Worm (Caenorhabditis elegans): ENCODE results near the gene col-20.

The col-20 gene

ce11 chrII:4856113-4856512 is 14.5 kb downstream of the col-20 start (continued):
- TF ChIP-seq nhr-25 (tag; optimal IDR thresholded peaks at IDR 0.05; ENCODE audit: borderline replicate concordance, insufficient read depth) = no peak
- TF ChIP-seq pha-4 (GFP tag; IDR thresholded peaks at IDR 0.05) = no peak
- TF ChIP-seq pha-4 (tag; optimal IDR thresholded peaks at IDR 0.05) = no peak
- TF ChIP-seq dve-1 (tag; optimal IDR thresholded peaks at IDR 0.05; ENCODE audit: insufficient read depth) = peak; percentile 48
- TF ChIP-seq ZK337.2 (GFP tag; IDR thresholded peaks at IDR 0.05) = no peak
- TF ChIP-seq nhr-11 (tag; optimal IDR thresholded peaks at IDR 0.05) = peak; percentile 17
- TF ChIP-seq arid-1 (GFP tag; conservative IDR thresholded peaks at IDR 0.05) = no peak

ce11 chrII:4855489-4855888 is 15.1 kb downstream of the col-20 start:
- TF ChIP-seq dmd-6 (GFP tag; IDR thresholded peaks at IDR 0.05) (0 out of 2 replicates have a peak, but pooled peaks have one; percentile 9), dpl-1 (GFP tag; optimal IDR thresholded peaks at IDR 0.05) (peak; percentile 13), ces-1 (GFP tag; optimal IDR thresholded peaks at IDR 0.05) (peak; percentile 48), gei-8 (GFP tag; optimal IDR thresholded peaks at IDR 0.05) (no peak), lir-3 (tag; optimal IDR thresholded peaks at IDR 0.05) (no peak), aha-1 (tag) (peak; percentile 90), tag-97 (GFP tag; IDR thresholded peaks at IDR 0.05) (0 out of 2 replicates have a peak, but pooled peaks have one; percentile 75)

- TF ChIP-seq daf-16 (GFP tag; optimal IDR thresholded peaks at IDR 0.05) = no peak
- peak; percentile 11 for TF ChIP-seq daf-16 (tag; optimal IDR thresholded peaks at IDR 0.05)
- TF ChIP-seq unc-62 (GFP tag; optimal IDR thresholded peaks at IDR 0.05 in 1 of 2) = peak in 1 of 2 experiments; percentile 60
- no peak for TF ChIP-seq unc-62 (tag; optimal IDR thresholded peaks at IDR 0.05)
- TF ChIP-seq unc-130 (GFP tag; optimal IDR thresholded peaks at IDR 0.05) = no peak
- TF ChIP-seq nhr-28 (tag; optimal IDR thresholded peaks at IDR 0.05) = peak; percentile 18
Measured at ce11 chrII:4854761-4855160, 15.8 kb downstream of the col-20 start.

- TF ChIP-seq saeg-2 (GFP tag; IDR thresholded peaks at IDR 0.05) (peak; percentile 91), ceh-32 (tag; optimal IDR thresholded peaks at IDR 0.05; ENCODE audit: poor library complexity) (peak; percentile 62), dmd-6 (GFP tag; IDR thresholded peaks at IDR 0.05) (peak; percentile 94), ZK337.2 (GFP tag; IDR thresholded peaks at IDR 0.05) (peak; percentile 56; the same call in 1 of the 2 replicates), mxl-3 (GFP tag; optimal IDR thresholded peaks at IDR 0.05) (peak; percentile 55), nhr-10 (tag; optimal IDR thresholded peaks at IDR 0.05) (no peak), Y75B8A.6 (GFP tag; IDR thresholded peaks at IDR 0.05) (no peak), fkh-10 (GFP tag; optimal IDR thresholded peaks at IDR 0.05) (peak; percentile 86), mdl-1 (tag; optimal IDR thresholded peaks at IDR 0.05) (peak in 1 of 2 experiments; percentile 51), zip-11 (GFP tag; IDR thresholded peaks at IDR 0.05) (no peak), lin-15B (tag; optimal IDR thresholded peaks at IDR 0.05) (peak; percentile 50), nhr-11 (tag; optimal IDR thresholded peaks at IDR 0.05) (peak; percentile 84), unc-130 (GFP tag; optimal IDR thresholded peaks at IDR 0.05) (peak; percentile 52), arid-1 (GFP tag; conservative IDR thresholded peaks at IDR 0.05) (peak; percentile 83), daf-16 (GFP tag; optimal IDR thresholded peaks at IDR 0.05) (peak; percentile 38 to 85), daf-16 (tag; optimal IDR thresholded peaks at IDR 0.05) (peak; percentile 79), ztf-11 (tag; optimal IDR thresholded peaks at IDR 0.05) (no peak), R02D3.7 (tag; optimal IDR thresholded peaks at IDR 0.05) (no peak), nhr-25 (tag; optimal IDR thresholded peaks at IDR 0.05; ENCODE audit: borderline replicate concordance, insufficient read depth) (peak; percentile 88), fos-1 (tag; optimal IDR thresholded peaks at IDR 0.05) (no peak), F10B5.3 (tag; optimal IDR thresholded peaks at IDR 0.05) (peak; percentile 93), T26A8.4 (GFP tag; IDR thresholded peaks at IDR 0.05) (peak; percentile 95), hlh-11 (tag; optimal IDR thresholded peaks at IDR 0.05) (peak; percentile 92), ctbp-1 (GFP tag; IDR thresholded peaks at IDR 0.05) (peak; percentile 88), nhr-77 (tag; optimal IDR thresholded peaks at IDR 0.05) (peak; percentile 93), pqm-1 (tag; optimal IDR thresholded peaks at IDR 0.05) (no peak), hmg-1.1 (GFP tag; IDR thresholded peaks at IDR 0.05) (peak; percentile 92), rbr-2 (tag; optimal IDR thresholded peaks at IDR 0.05) (peak; percentile 94), nhr-76 (tag; optimal IDR thresholded peaks at IDR 0.05) (peak; percentile 41), daf-8 (GFP tag; IDR thresholded peaks at IDR 0.05) (no peak), lir-3 (tag; optimal IDR thresholded peaks at IDR 0.05) (peak; percentile 18), nhr-111 (GFP tag; optimal IDR thresholded peaks at IDR 0.05) (no peak), T20F7.1 (GFP tag; optimal IDR thresholded peaks at IDR 0.05) (peak; percentile 88), dpl-1 (GFP tag; optimal IDR thresholded peaks at IDR 0.05) (peak; percentile 100), lim-7 (GFP tag; IDR thresholded peaks at IDR 0.05) (no peak)
Measured at ce11 chrII:4851594-4852106, 18.9 kb downstream of the col-20 start, which contains the start of gene dnj-9. Gene dnj-9, plus strand, starts transcription at chrII:4852056.
